Fruit fly (Drosophila melanogaster) whole organism, pupa: Measurements from ENCODE around the gene CG9806.
A peak's percentile ranks its signal among the peaks of the same experiment; 100 is the strongest.

Experiments
- CG4496 ChIP-seq: fragments of 200-800 bp; sonication (Bioruptor generic); IDR thresholded peaks from 3 replicates; pipeline ENCODE4 v1.3.6; 2022; ENCODE audit warnings: missing biosample characterization, missing genetic modification characterization
- CG9948 ChIP-seq: fragments of 200-800 bp; sonication (Bioruptor generic); optimal IDR thresholded peaks from 2 replicates; lab custom pipeline; 2018; ENCODE audit warnings: missing biosample characterization, mild to moderate bottlenecking, missing genetic modification characterization, moderate library complexity
- D1 ChIP-seq: fragments of 200-800 bp; sonication (Bioruptor generic); optimal IDR thresholded peaks from 2 replicates; lab custom pipeline; 2018; ENCODE audit warnings: missing biosample characterization, mild to moderate bottlenecking, missing genetic modification characterization, moderate library complexity
- Snoo ChIP-seq: fragments of 200-800 bp; sonication (Bioruptor generic); optimal IDR thresholded peaks from 3 replicates; lab custom pipeline; 2017; ENCODE audit warnings: missing biosample characterization, mild to moderate bottlenecking, missing genetic modification characterization, inconsistent platforms

DNA sequence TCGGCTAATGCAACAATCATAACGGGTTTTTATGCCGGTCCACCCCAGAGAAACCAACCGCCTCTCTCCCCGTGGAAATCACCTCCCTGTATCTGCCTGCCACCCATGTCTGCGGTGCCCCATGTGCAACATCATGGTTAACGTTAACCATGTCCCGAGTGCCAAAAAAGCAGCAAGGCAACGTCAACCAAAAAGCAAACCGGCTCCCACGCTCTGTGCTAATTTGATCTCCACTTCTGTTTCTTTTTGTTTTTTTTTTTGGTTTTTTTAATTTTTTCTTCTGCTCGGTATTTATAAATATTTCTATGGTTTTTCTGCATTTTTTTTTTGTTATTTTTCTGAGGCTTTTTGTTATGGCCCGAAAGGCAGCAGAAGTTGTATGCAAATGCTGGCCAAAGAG lies 49.9 kb downstream of the CG9806 start:
- no peak for TF ChIP-seq CG9948 (tag; lab: Kevin White, UChicago)
- TF ChIP-seq D1 (tag; lab: Kevin White, UChicago) = no peak
- TF ChIP-seq CG4496 = peak; percentile 41; the same call in 2 of the 3 replicates
- TF ChIP-seq Snoo (tag; lab: Kevin White, UChicago) = no peak
